Worm (Caenorhabditis elegans) whole organism, young adult: ENCODE results near the gene rpa-1.

Source experiments
- F22D6.2 ChIP-seq: sonication (generic microtip); optimal IDR thresholded peaks from 2 replicates; lab custom pipeline; 2016; ENCODE audit warnings: mild to moderate bottlenecking, missing genetic modification characterization, missing compliant biosample characterization
- aptf-3 ChIP-seq: fragments of 200-800 bp; sonication (Bioruptor generic); IDR thresholded peaks from 2 replicates; pipeline ENCODE4 v1.3.6; 2022; ENCODE audit warnings: missing genetic modification characterization, missing compliant biosample characterization
- cebp-1 ChIP-seq, 2 experiments: fragments of 200-800 bp in 1 of 2; sonication (Bioruptor generic) in 1 of 2; sonication (generic microtip) in 1 of 2; IDR thresholded peaks in 1 of 2; optimal IDR thresholded peaks in 1 of 2; 2 replicates each; pipeline versions ENCODE4 v1.3.6 to Lab custom; 2017 to 2022; ENCODE audit warnings: missing compliant biosample characterization in 2 of 2, missing genetic modification characterization in 2 of 2, mild to moderate bottlenecking in 1 of 2, missing genetic modification reagents in 1 of 2, moderate library complexity in 1 of 2
- lin-35 ChIP-seq, 3 experiments: fragments of 150-350 bp in 2 of 3; sonication (generic microtip) in 1 of 3; optimal IDR thresholded peaks; 2 replicates each; lab custom pipeline; 2014 to 2018; ENCODE audit warnings: missing biosample characterization in 3 of 3, missing genetic modification characterization in 3 of 3, missing genetic modification reagents in 3 of 3
- nhr-120 ChIP-seq: fragments of 200-800 bp; sonication (Bioruptor generic); IDR thresholded peaks from 2 replicates; pipeline ENCODE4 v1.3.6; 2022; ENCODE audit warnings: missing genetic modification characterization, missing compliant biosample characterization
- snpc-4 ChIP-seq, 5 experiments: fragments of 150-350 bp in 1 of 5; sonication (generic microtip) in 4 of 5; optimal IDR thresholded peaks; 2 replicates each; lab custom pipeline; 2014 to 2018; ENCODE audit warnings: missing genetic modification characterization in 5 of 5, missing biosample characterization in 3 of 5, antibody characterized with exemption in 2 of 5, mild to moderate bottlenecking in 2 of 5, missing compliant biosample characterization in 2 of 5, missing genotype in 2 of 5, moderate library complexity in 2 of 5, missing genetic modification reagents in 1 of 5
- unc-130 ChIP-seq: sonication (generic microtip); optimal IDR thresholded peaks from 2 replicates; lab custom pipeline; 2016; ENCODE audit warnings: missing genetic modification reagents, missing genetic modification characterization, missing compliant biosample characterization
- unc-62 ChIP-seq: fragments of 150-350 bp; optimal IDR thresholded peaks from 2 replicates; lab custom pipeline; 2014; ENCODE audit warnings: missing biosample characterization, missing genetic modification reagents, missing genetic modification characterization

- TF ChIP-seq lin-35 (GFP tag; optimal IDR thresholded peaks at IDR 0.05; lab: Kevin White, UChicago) (no peak), nhr-120 (GFP tag; lab: Robert Waterston, UW) (no peak), cebp-1 (GFP tag; IDR thresholded peaks at IDR 0.05; lab: Robert Waterston, UW) (no peak), cebp-1 (tag; optimal IDR thresholded peaks at IDR 0.05; lab: Kevin White, UChicago) (no peak), F22D6.2 (tag; lab: Kevin White, UChicago) (no peak), aptf-3 (no peak), unc-130 (GFP tag; lab: Kevin White, UChicago) (no peak), unc-62 (GFP tag; lab: Kevin White, UChicago) (no peak), snpc-4 (GFP tag; optimal IDR thresholded peaks at IDR 0.05; lab: Kevin White, UChicago) (no peak), snpc-4 (tag; optimal IDR thresholded peaks at IDR 0.05; lab: Kevin White, UChicago) (no peak)
These were observed 2.0 kb downstream of the rpa-1 start for ce11 chrII:7666338-7666737.
